Worm (Caenorhabditis elegans) whole organism, late embryonic: ENCODE measurements around the gene cdh-1.

ENCODE experiments used
- ceh-14 ChIP-seq: sonication (generic microtip); optimal IDR thresholded peaks from 2 replicates; lab custom pipeline; 2016; ENCODE audit warnings: missing genotype, missing genetic modification characterization, missing compliant biosample characterization
- ceh-2 ChIP-seq: sonication (generic microtip); optimal IDR thresholded peaks from 2 replicates; lab custom pipeline; 2016; ENCODE audit warnings: missing genotype, missing genetic modification characterization, missing compliant biosample characterization
- ceh-45 ChIP-seq: fragments of 200-800 bp; sonication (Bioruptor generic); IDR thresholded peaks from 2 replicates; pipeline ENCODE4 v1.3.6; 2022; ENCODE audit warnings: missing genetic modification reagents, missing genetic modification characterization, missing compliant biosample characterization
- ceh-48 ChIP-seq: sonication (generic microtip); optimal IDR thresholded peaks from 2 replicates; lab custom pipeline; 2016; ENCODE audit warnings: missing genetic modification characterization, inconsistent platforms, missing compliant biosample characterization
- che-1 ChIP-seq: sonication (generic microtip); optimal IDR thresholded peaks from 2 replicates; lab custom pipeline; 2016; ENCODE audit warnings: mild to moderate bottlenecking, missing genetic modification characterization, missing compliant biosample characterization
- elt-2 ChIP-seq: sonication (generic microtip); optimal IDR thresholded peaks from 2 replicates; lab custom pipeline; 2016; ENCODE audit warnings: missing genetic modification reagents, missing genetic modification characterization, missing compliant biosample characterization
- ets-4 ChIP-seq: sonication (generic microtip); optimal IDR thresholded peaks from 2 replicates; lab custom pipeline; 2016; ENCODE audit warnings: missing genetic modification characterization, missing compliant biosample characterization
- hlh-13 ChIP-seq: fragments of 200-800 bp; sonication (Bioruptor generic); optimal IDR thresholded peaks from 2 replicates; lab custom pipeline; 2018; ENCODE audit warnings: mild to moderate bottlenecking, missing genetic modification characterization, missing compliant biosample characterization
- mec-3 ChIP-seq: sonication (generic microtip); optimal IDR thresholded peaks from 2 replicates; lab custom pipeline; 2016; ENCODE audit warnings: borderline replicate concordance, missing genetic modification characterization, missing compliant biosample characterization
- nhr-232 ChIP-seq: sonication (generic microtip); optimal IDR thresholded peaks from 2 replicates; lab custom pipeline; 2016; ENCODE audit warnings: missing genetic modification characterization, missing compliant biosample characterization
- npax-4 ChIP-seq: sonication (generic microtip); optimal IDR thresholded peaks from 2 replicates; lab custom pipeline; 2016; ENCODE audit warnings: missing genetic modification characterization, missing compliant biosample characterization
- odd-2 ChIP-seq: sonication (generic microtip); optimal IDR thresholded peaks from 2 replicates; lab custom pipeline; 2017; ENCODE audit warnings: antibody characterized with exemption, mild to moderate bottlenecking, missing genetic modification characterization, missing compliant biosample characterization
- pha-4 ChIP-seq: fragments of 150-350 bp; optimal IDR thresholded peaks from 2 replicates; lab custom pipeline; 2018; ENCODE audit warnings: missing biosample characterization, missing genetic modification reagents, missing genetic modification characterization
- pros-1 ChIP-seq: fragments of 150-350 bp; optimal IDR thresholded peaks from 2 replicates; lab custom pipeline; 2014; ENCODE audit warnings: missing biosample characterization, missing genetic modification reagents, missing genetic modification characterization
- sdc-2 ChIP-seq: sonication (generic microtip); optimal IDR thresholded peaks from 2 replicates; lab custom pipeline; 2016; ENCODE audit warnings: missing genotype, missing genetic modification characterization, missing compliant biosample characterization
- sox-4 ChIP-seq: sonication (generic microtip); optimal IDR thresholded peaks from 2 replicates; lab custom pipeline; 2017; ENCODE audit warnings: mild to moderate bottlenecking, missing genetic modification characterization, inconsistent platforms, missing compliant biosample characterization

Gene cdh-1

ce11 chrIII:2976176-2976575 is 65.5 kb downstream of the cdh-1 start:
- TF ChIP-seq npax-4 (tag; lab: Kevin White, UChicago) = no peak
- no peak for TF ChIP-seq sox-4 (tag; lab: Kevin White, UChicago)
- no peak for TF ChIP-seq ceh-2
- TF ChIP-seq, all 69 proteins: peak for 0

- TF ChIP-seq elt-2 (peak; percentile 76), pros-1 (no peak)
- TF ChIP-seq, all 69 proteins: peak for 1
These were observed 70.2 kb downstream of the cdh-1 start for ce11 chrIII:2980927-2981326.

- TF ChIP-seq che-1 (tag; lab: Kevin White, UChicago) (no peak), ceh-45 (GFP tag; lab: Robert Waterston, UW) (no peak), ceh-48 (tag; lab: Kevin White, UChicago) (no peak), mec-3 (tag; lab: Kevin White, UChicago) (no peak), nhr-232 (tag; lab: Kevin White, UChicago) (no peak), pha-4 (tag; lab: Kevin White, UChicago) (no peak), odd-2 (tag; lab: Kevin White, UChicago) (no peak), hlh-13 (GFP tag; lab: Kevin White, UChicago) (no peak), ets-4 (tag; lab: Kevin White, UChicago) (no peak)
These were observed 71.4 kb downstream of the cdh-1 start, which contains the start of gene Y55D5A.1 for ce11 chrIII:2982109-2982508. Gene Y55D5A.1, plus strand, starts transcription at chrIII:2982409.

- TF ChIP-seq sdc-2 (no peak), ceh-14 (tag; lab: Kevin White, UChicago) (peak; percentile 86)
These were observed 72.3 kb downstream of the cdh-1 start for ce11 chrIII:2983044-2983443.
